Worm (Caenorhabditis elegans) whole organism, late embryonic: ENCODE measurements around the gene sec-6.

Experiments
- C08G9.2 ChIP-seq: sonication (generic microtip); optimal IDR thresholded peaks from 2 replicates; lab custom pipeline; 2016; ENCODE audit warnings: mild to moderate bottlenecking, missing genetic modification characterization, moderate library complexity, missing compliant biosample characterization
- F13H6.1 ChIP-seq: sonication (generic microtip); optimal IDR thresholded peaks from 2 replicates; lab custom pipeline; 2016; ENCODE audit warnings: missing genetic modification characterization, missing compliant biosample characterization
- K02D7.2 ChIP-seq: sonication (generic microtip); optimal IDR thresholded peaks from 2 replicates; lab custom pipeline; 2017; ENCODE audit warnings: mild to moderate bottlenecking, missing genetic modification characterization, missing compliant biosample characterization
- Y22D7AL.16 ChIP-seq: sonication (generic microtip); optimal IDR thresholded peaks from 2 replicates; lab custom pipeline; 2016; ENCODE audit warnings: missing genetic modification characterization, missing compliant biosample characterization
- ceh-2 ChIP-seq: sonication (generic microtip); optimal IDR thresholded peaks from 2 replicates; lab custom pipeline; 2016; ENCODE audit warnings: missing genotype, missing genetic modification characterization, missing compliant biosample characterization
- fkh-10 ChIP-seq: fragments of 150-350 bp; optimal IDR thresholded peaks from 2 replicates; lab custom pipeline; 2014; ENCODE audit warnings: missing biosample characterization, missing genetic modification reagents, missing genetic modification characterization
- nhr-11 ChIP-seq: fragments of 150-350 bp; optimal IDR thresholded peaks from 2 replicates; lab custom pipeline; 2014; ENCODE audit warnings: missing biosample characterization, missing genetic modification characterization
- pha-4 ChIP-seq: fragments of 150-350 bp; optimal IDR thresholded peaks from 2 replicates; lab custom pipeline; 2018; ENCODE audit warnings: missing biosample characterization, missing genetic modification reagents, missing genetic modification characterization
- tbx-7 ChIP-seq: sonication (generic microtip); optimal IDR thresholded peaks from 2 replicates; lab custom pipeline; 2016; ENCODE audit warnings: missing genotype, missing genetic modification characterization, missing compliant biosample characterization
- ztf-16 ChIP-seq: sonication (generic microtip); optimal IDR thresholded peaks from 2 replicates; lab custom pipeline; 2017; ENCODE audit warnings: missing genetic modification characterization, missing compliant biosample characterization

- TF ChIP-seq C08G9.2 (tag; lab: Kevin White, UChicago) (no peak), pha-4 (tag; lab: Kevin White, UChicago) (no peak), fkh-10 (GFP tag; lab: Kevin White, UChicago) (peak; percentile 15), K02D7.2 (tag; lab: Kevin White, UChicago) (no peak), Y22D7AL.16 (tag; lab: Kevin White, UChicago) (no peak), ceh-2 (no peak), nhr-11 (tag; lab: Kevin White, UChicago) (no peak), ztf-16 (tag; lab: Kevin White, UChicago) (no peak), F13H6.1 (tag; lab: Kevin White, UChicago) (no peak), tbx-7 (tag; lab: Kevin White, UChicago) (no peak)
These were observed 33.2 kb upstream of the sec-6 start for ce11 chrII:5326024-5326627.
